Fruit fly (Drosophila melanogaster) whole organism, prepupa: ENCODE data around the gene Indy.
A peak's percentile ranks its signal among the peaks of the same experiment; 100 is the strongest.

Source experiments
- CG34406 ChIP-seq: fragments of 200-800 bp; sonication (Bioruptor generic); optimal IDR thresholded peaks from 3 replicates; lab custom pipeline; 2016; ENCODE audit warnings: missing biosample characterization, missing genetic modification characterization
- CG6854 ChIP-seq: fragments of 200-800 bp; sonication (Bioruptor generic); optimal IDR thresholded peaks from 2 replicates; lab custom pipeline; 2017; ENCODE audit warnings: missing biosample characterization, mild to moderate bottlenecking, missing genetic modification characterization
- Ets96B ChIP-seq: fragments of 200-800 bp; optimal IDR thresholded peaks from 2 replicates; lab custom pipeline; 2019; ENCODE audit warnings: missing biosample characterization, mild to moderate bottlenecking, missing genetic modification characterization, moderate library complexity
- OdsH ChIP-seq: fragments of 200-800 bp; sonication (Bioruptor generic); optimal IDR thresholded peaks from 3 replicates; lab custom pipeline; 2016; ENCODE audit warnings: missing biosample characterization, missing genetic modification characterization
- Sox102F ChIP-seq: fragments of 200-800 bp; sonication (Bioruptor generic); optimal IDR thresholded peaks from 2 replicates; lab custom pipeline; 2016; ENCODE audit warnings: missing biosample characterization, mild to moderate bottlenecking, missing genetic modification characterization
- achi ChIP-seq: fragments of 200-800 bp; sonication (Bioruptor generic); optimal IDR thresholded peaks from 3 replicates; lab custom pipeline; 2016; ENCODE audit warnings: missing biosample characterization, missing genetic modification characterization
- cyc ChIP-seq: fragments of 200-800 bp; sonication (Bioruptor generic); optimal IDR thresholded peaks from 3 replicates; lab custom pipeline; 2016; ENCODE audit warnings: missing biosample characterization, missing genetic modification characterization
- fd85E ChIP-seq: fragments of 200-800 bp; sonication (Bioruptor generic); optimal IDR thresholded peaks from 3 replicates; lab custom pipeline; 2016; ENCODE audit warnings: missing biosample characterization, missing genetic modification characterization
- ss ChIP-seq, 2 experiments: fragments of 200-800 bp; sonication (Bioruptor generic); optimal IDR thresholded peaks; 2 replicates in 1 of 2; 3 replicates in 1 of 2; lab custom pipeline; 2017 to 2018; ENCODE audit warnings: mild to moderate bottlenecking in 2 of 2, missing biosample characterization in 2 of 2, missing genetic modification characterization in 2 of 2, moderate library complexity in 1 of 2
- vri ChIP-seq: fragments of 200-800 bp; sonication (Bioruptor generic); optimal IDR thresholded peaks from 3 replicates; lab custom pipeline; 2016; ENCODE audit warnings: missing biosample characterization, mild to moderate bottlenecking, missing genetic modification characterization

DNA sequence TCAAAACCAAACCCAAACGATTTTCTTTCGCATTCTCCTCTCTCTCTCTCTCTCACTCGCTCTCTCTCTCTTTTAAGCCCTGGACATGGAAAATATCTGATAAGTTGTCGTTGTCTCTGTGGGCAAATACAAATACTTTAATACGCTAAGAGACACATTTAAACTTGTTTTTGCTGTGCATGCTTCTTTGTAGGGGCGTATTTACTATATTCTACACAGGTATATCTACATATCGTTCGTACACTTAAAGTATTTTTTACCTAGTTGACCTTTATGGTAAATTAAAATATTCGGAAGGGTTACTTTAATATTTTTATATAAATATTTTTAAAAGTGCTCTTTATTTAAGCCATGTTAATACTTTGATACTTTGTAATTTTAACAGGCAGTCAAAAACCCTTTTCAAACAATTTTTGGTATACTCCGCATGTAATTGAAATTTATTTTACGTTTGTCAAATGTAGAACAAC lies 240 bp upstream of the Indy start:
- no peak for TF ChIP-seq Sox102F (GFP tag; lab: Kevin White, UChicago)
- TF ChIP-seq ss (GFP tag; optimal IDR thresholded peaks at IDR 0.05; lab: Kevin White, UChicago) = peak in 1 of 2 experiments; percentile 8
- TF ChIP-seq CG6854 (GFP tag; lab: Kevin White, UChicago) = no peak
- no peak for TF ChIP-seq CG34406 (GFP tag; lab: Kevin White, UChicago)
- no peak for TF ChIP-seq vri (GFP tag; lab: Kevin White, UChicago)
- TF ChIP-seq Ets96B (tag; lab: Kevin White, UChicago) = no peak
- TF ChIP-seq OdsH (GFP tag; lab: Kevin White, UChicago) = no peak
- no peak for TF ChIP-seq fd85E (GFP tag; lab: Kevin White, UChicago)
- no peak for TF ChIP-seq cyc (GFP tag; lab: Kevin White, UChicago)
- TF ChIP-seq achi = no peak
